Worm (Caenorhabditis elegans) whole organism, L2 larva: ENCODE measurements around the gene T09B9.1.

ENCODE experiments used
- ama-1 ChIP-seq: fragments of 150-350 bp; optimal IDR thresholded peaks from 2 replicates; lab custom pipeline; 2018; ENCODE audit warnings: inconsistent platforms
- ceh-16 ChIP-seq: fragments of 150-350 bp; optimal IDR thresholded peaks from 2 replicates; lab custom pipeline; 2014; ENCODE audit warnings: missing biosample characterization, missing genetic modification characterization
- ceh-82 ChIP-seq: fragments of 150-350 bp; optimal IDR thresholded peaks from 2 replicates; lab custom pipeline; 2014; ENCODE audit warnings: missing biosample characterization, missing genetic modification characterization
- egl-27 ChIP-seq: sonication (generic microtip); optimal IDR thresholded peaks from 3 replicates; lab custom pipeline; 2017; ENCODE audit warnings: missing biosample characterization, missing genetic modification reagents, missing genetic modification characterization
- elt-1 ChIP-seq: fragments of 150-350 bp; optimal IDR thresholded peaks from 2 replicates; lab custom pipeline; 2014; ENCODE audit warnings: missing biosample characterization, missing genetic modification characterization
- elt-3 ChIP-seq: sonication (generic microtip); optimal IDR thresholded peaks from 2 replicates; lab custom pipeline; 2017; ENCODE audit warnings: missing biosample characterization, missing genetic modification characterization
- nhr-11 ChIP-seq: fragments of 150-350 bp; optimal IDR thresholded peaks from 2 replicates; lab custom pipeline; 2014; ENCODE audit warnings: missing biosample characterization, missing genetic modification characterization
- nhr-129 ChIP-seq: fragments of 150-350 bp; optimal IDR thresholded peaks from 2 replicates; lab custom pipeline; 2014; ENCODE audit warnings: missing biosample characterization, missing genetic modification characterization
- nhr-25 ChIP-seq: fragments of 150-350 bp; sonication (generic microtip); optimal IDR thresholded peaks from 3 replicates; lab custom pipeline; 2014; ENCODE audit warnings: missing biosample characterization, missing genetic modification characterization
- sem-4 ChIP-seq: fragments of 150-350 bp; optimal IDR thresholded peaks from 2 replicates; lab custom pipeline; 2014; ENCODE audit warnings: missing biosample characterization, missing genetic modification reagents, missing genetic modification characterization
- unc-39 ChIP-seq: fragments of 150-350 bp; optimal IDR thresholded peaks from 2 replicates; lab custom pipeline; 2014; ENCODE audit warnings: missing biosample characterization, missing genetic modification characterization
- unc-55 ChIP-seq: fragments of 150-350 bp; sonication (generic microtip); optimal IDR thresholded peaks from 3 replicates; lab custom pipeline; 2014; ENCODE audit warnings: missing biosample characterization, missing genetic modification reagents, missing genetic modification characterization
- unc-62 ChIP-seq: fragments of 150-350 bp; optimal IDR thresholded peaks from 2 replicates; lab custom pipeline; 2014; ENCODE audit warnings: missing biosample characterization, missing genetic modification reagents, missing genetic modification characterization

DNA sequence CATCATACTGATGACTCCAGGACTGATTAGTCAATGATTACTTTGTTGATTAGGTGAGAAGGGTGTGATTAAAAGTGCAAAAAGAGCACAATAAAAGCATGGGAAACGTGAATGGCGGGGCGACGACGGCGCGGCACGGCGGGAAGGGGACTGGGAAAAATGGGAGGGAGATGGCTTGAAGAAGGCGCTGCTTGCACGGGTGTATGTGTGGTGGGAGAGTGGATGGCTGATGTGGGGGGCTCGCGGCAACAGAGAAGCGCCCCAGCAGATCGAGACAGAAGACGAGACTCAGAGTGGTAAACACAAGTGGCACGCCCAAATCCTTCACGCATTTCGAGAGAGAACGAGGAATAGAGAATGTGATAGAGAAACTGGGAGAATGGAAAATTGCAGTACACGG lies 19.3 kb upstream of the T09B9.1 start, which contains the start of gene F15G9.5:
- no peak for TF ChIP-seq unc-39
- no peak for TF ChIP-seq nhr-25 (tag; lab: Kevin White, UChicago)
- TF ChIP-seq ceh-16 (tag; lab: Kevin White, UChicago): no peak
- TF ChIP-seq egl-27 (tag; lab: Kevin White, UChicago): no peak
- peak; percentile 42 for TF ChIP-seq unc-55
- TF ChIP-seq elt-3 (tag; lab: Kevin White, UChicago): no peak
- TF ChIP-seq sem-4 (tag; lab: Kevin White, UChicago): no peak
- no peak for TF ChIP-seq nhr-11 (tag; lab: Kevin White, UChicago)
- no peak for TF ChIP-seq ceh-82 (tag; lab: Kevin White, UChicago)
- TF ChIP-seq ama-1 (lab: Kevin White, UChicago): no peak
- no peak for TF ChIP-seq elt-1 (tag; lab: Kevin White, UChicago)
- peak; percentile 38 for TF ChIP-seq nhr-129 (tag; lab: Kevin White, UChicago)
- TF ChIP-seq unc-62 (GFP tag; lab: Kevin White, UChicago): no peak
